Worm (Caenorhabditis elegans): ENCODE results near the gene clec-160.

The clec-160 gene

DNA sequence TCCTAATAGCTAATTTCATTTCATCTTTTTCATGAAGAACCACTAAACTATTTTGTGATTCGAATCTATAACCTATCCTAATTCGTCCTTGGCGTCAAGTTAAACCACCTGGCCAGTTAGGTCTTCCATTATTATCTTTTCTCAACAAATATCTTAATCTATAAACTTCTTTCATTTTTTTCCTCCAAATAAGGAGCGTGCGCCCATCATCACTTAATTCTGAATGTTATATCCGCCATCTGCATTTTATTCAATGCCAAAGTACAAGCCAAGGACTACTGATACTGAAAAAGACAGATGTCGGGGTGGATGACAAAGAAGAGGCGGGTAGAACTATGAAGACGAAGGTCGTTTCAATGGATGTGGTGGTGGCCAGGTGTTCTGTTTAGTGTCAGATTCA is 46.9 kb downstream of the clec-160 start:
- no peak for TF ChIP-seq cebp-1 (GFP tag; IDR thresholded peaks at IDR 0.05)
- TF ChIP-seq cebp-1 (tag; optimal IDR thresholded peaks at IDR 0.05): no peak
- 0 out of 2 replicates have a peak, but pooled peaks have one; percentile 8 for TF ChIP-seq pbrm-1 (GFP tag; IDR thresholded peaks at IDR 0.05)
- no peak for TF ChIP-seq lin-40 (tag; optimal IDR thresholded peaks at IDR 0.05)
- TF ChIP-seq nhr-120 (GFP tag; IDR thresholded peaks at IDR 0.05): no peak
- TF ChIP-seq sdz-38 (tag; optimal IDR thresholded peaks at IDR 0.05): no peak
- TF ChIP-seq hlh-12 (tag; optimal IDR thresholded peaks at IDR 0.05): no peak

DNA sequence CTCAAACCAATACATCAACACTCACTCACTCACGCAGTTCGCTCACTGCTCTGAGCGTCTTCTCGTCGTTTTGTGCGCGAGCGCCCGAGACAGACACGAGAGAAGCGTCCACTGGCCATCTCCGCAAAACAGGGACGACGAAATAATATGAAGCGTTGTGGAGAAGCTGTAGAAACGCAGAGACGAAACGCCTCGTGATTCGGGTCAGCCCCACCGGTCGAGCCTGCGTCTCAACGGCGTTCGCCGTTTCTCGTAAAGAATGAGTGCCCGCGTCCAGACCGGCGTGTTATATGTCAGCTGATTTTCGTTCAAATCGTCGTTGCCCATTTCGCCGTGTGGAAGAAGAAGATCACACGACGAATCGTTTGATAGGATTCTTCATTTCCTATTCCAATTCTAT is 48.3 kb downstream of the clec-160 start, which contains the start of gene fbxl-1:
TSS of gene fbxl-1 (plus strand) at position 320 of the 400 bp plus-strand sequence.
- TF ChIP-seq somi-1 (GFP tag; optimal IDR thresholded peaks at IDR 0.05): peak; percentile 63
- TF ChIP-seq rec-8 (tag; optimal IDR thresholded peaks at IDR 0.05): no peak
- TF ChIP-seq egrh-3 (GFP tag; IDR thresholded peaks at IDR 0.05): peak; percentile 35; the same call in 1 of the 2 replicates
- no peak for TF ChIP-seq madf-3 (GFP tag; IDR thresholded peaks at IDR 0.05)
- peak; percentile 58; the same call in 1 of the 2 replicates for TF ChIP-seq egl-44 (GFP tag; IDR thresholded peaks at IDR 0.05)
- TF ChIP-seq lin-40 (tag; optimal IDR thresholded peaks at IDR 0.05): peak; percentile 63
- TF ChIP-seq lsy-27 (tag; optimal IDR thresholded peaks at IDR 0.05; ENCODE audit: borderline replicate concordance, insufficient read depth): no peak
- no peak for TF ChIP-seq him-1 (tag; optimal IDR thresholded peaks at IDR 0.05)
- peak; percentile 32 for TF ChIP-seq pha-4 (tag; optimal IDR thresholded peaks at IDR 0.05)
- TF ChIP-seq tlf-1 (GFP tag; optimal IDR thresholded peaks at IDR 0.05): peak; percentile 25
- TF ChIP-seq attf-3 (GFP tag; conservative IDR thresholded peaks at IDR 0.05): peak; percentile 76
- TF ChIP-seq bed-2 (GFP tag; IDR thresholded peaks at IDR 0.05): no peak
- no peak for TF ChIP-seq hlh-12 (tag; optimal IDR thresholded peaks at IDR 0.05)
- peak; percentile 57; the same call in 1 of the 2 replicates for TF ChIP-seq cebp-1 (GFP tag; IDR thresholded peaks at IDR 0.05)
- peak; percentile 92 for TF ChIP-seq cebp-1 (tag; optimal IDR thresholded peaks at IDR 0.05)
- TF ChIP-seq mes-4 (tag; optimal IDR thresholded peaks at IDR 0.05): no peak
- TF ChIP-seq ceh-27 (GFP tag; optimal IDR thresholded peaks at IDR 0.05): peak; percentile 61
- TF ChIP-seq hmg-20 (GFP tag; IDR thresholded peaks at IDR 0.05): 0 out of 2 replicates have a peak, but pooled peaks have one; percentile 32
- no peak for TF ChIP-seq F39B2.1 (GFP tag; IDR thresholded peaks at IDR 0.05)
- TF ChIP-seq ceh-58 (GFP tag; IDR thresholded peaks at IDR 0.05): no peak
- no peak for TF ChIP-seq die-1 (tag; optimal IDR thresholded peaks at IDR 0.05)
- no peak for TF ChIP-seq F55B11.4 (tag; optimal IDR thresholded peaks at IDR 0.05; ENCODE audit: borderline replicate concordance, insufficient read depth)
- peak; percentile 42 for TF ChIP-seq ceh-100 (GFP tag; IDR thresholded peaks at IDR 0.05)
- no peak for TF ChIP-seq ztf-28 (GFP tag; IDR thresholded peaks at IDR 0.05)
- no peak for TF ChIP-seq rpc-1 (optimal IDR thresholded peaks at IDR 0.05)
- no peak for TF ChIP-seq rpc-1 (tag; optimal IDR thresholded peaks at IDR 0.05)
- no peak for TF ChIP-seq sptf-2 (GFP tag; optimal IDR thresholded peaks at IDR 0.05)
- no peak; the same call in 1 of the 2 replicates for TF ChIP-seq let-526 (GFP tag; IDR thresholded peaks at IDR 0.05)
- no peak for TF ChIP-seq Y53F4B.3 (GFP tag; IDR thresholded peaks at IDR 0.05)
- TF ChIP-seq attf-5 (GFP tag; optimal IDR thresholded peaks at IDR 0.05): peak; percentile 93
- peak; percentile 37 for TF ChIP-seq gei-17 (GFP tag; optimal IDR thresholded peaks at IDR 0.05)
- TF ChIP-seq hsf-1 (GFP tag; IDR thresholded peaks at IDR 0.05): no peak
- no peak for TF ChIP-seq F57A8.1 (GFP tag; optimal IDR thresholded peaks at IDR 0.05)
- TF ChIP-seq Y95B8A.8 (GFP tag; IDR thresholded peaks at IDR 0.05): no peak
- no peak for TF ChIP-seq dpl-1 (GFP tag; optimal IDR thresholded peaks at IDR 0.05)
- TF ChIP-seq snpc-3.4 (tag; optimal IDR thresholded peaks at IDR 0.05): no peak
- peak; percentile 47 for TF ChIP-seq nhr-90 (tag; optimal IDR thresholded peaks at IDR 0.05)
- TF ChIP-seq unc-62 (GFP tag; optimal IDR thresholded peaks at IDR 0.05): no peak
- no peak for TF ChIP-seq efl-1 (GFP tag; optimal IDR thresholded peaks at IDR 0.05)
- TF ChIP-seq snpc-1.3 (tag; optimal IDR thresholded peaks at IDR 0.05; ENCODE audit: insufficient read depth): no peak
- peak; percentile 79; the same call in 1 of the 2 replicates for TF ChIP-seq hmg-1.2 (GFP tag; IDR thresholded peaks at IDR 0.05)
- no peak for TF ChIP-seq snpc-4 (GFP tag; optimal IDR thresholded peaks at IDR 0.05)
- TF ChIP-seq snpc-4 (tag; optimal IDR thresholded peaks at IDR 0.05): peak; percentile 19 to 56 (median 26)
- TF ChIP-seq K11D2.4 (GFP tag; IDR thresholded peaks at IDR 0.05): peak; percentile 77; the same call in 1 of the 2 replicates
